Worm (Caenorhabditis elegans) whole organism, young adult: ENCODE measurements around the gene nsun-1.

Experiments
- F49E8.2 ChIP-seq: sonication (generic microtip); optimal IDR thresholded peaks from 3 replicates; lab custom pipeline; 2017; ENCODE audit warnings: missing genetic modification characterization, mild to moderate bottlenecking, missing compliant biosample characterization, antibody characterized with exemption, moderate library complexity; ENCODE audit not compliant: insufficient read depth
- F57C9.4 ChIP-seq: sonication (generic microtip); optimal IDR thresholded peaks from 2 replicates; lab custom pipeline; 2017; ENCODE audit warnings: mild to moderate bottlenecking, missing genetic modification characterization, missing compliant biosample characterization
- ama-1 ChIP-seq, 3 experiments: fragments of 150-350 bp in 1 of 3; sonication (generic microtip) in 2 of 3; optimal IDR thresholded peaks; 2 replicates each; lab custom pipeline; 2014 to 2018; ENCODE audit warnings: missing biosample characterization in 2 of 3, missing genetic modification characterization in 2 of 3, missing genetic modification reagents in 2 of 3
- repo-1 ChIP-seq: sonication (generic microtip); optimal IDR thresholded peaks from 2 replicates; lab custom pipeline; 2017; ENCODE audit warnings: mild to moderate bottlenecking, missing genetic modification characterization, missing compliant biosample characterization
- ztf-18 ChIP-seq: sonication (generic microtip); optimal IDR thresholded peaks from 2 replicates; lab custom pipeline; 2016; ENCODE audit warnings: missing genotype, mild to moderate bottlenecking, missing genetic modification characterization, missing compliant biosample characterization
- ztf-6 ChIP-seq: fragments of 200-800 bp; sonication (Bioruptor generic); IDR thresholded peaks from 2 replicates; pipeline ENCODE4 v1.3.6; 2022; ENCODE audit warnings: missing genetic modification reagents, missing genetic modification characterization, missing compliant biosample characterization

DNA sequence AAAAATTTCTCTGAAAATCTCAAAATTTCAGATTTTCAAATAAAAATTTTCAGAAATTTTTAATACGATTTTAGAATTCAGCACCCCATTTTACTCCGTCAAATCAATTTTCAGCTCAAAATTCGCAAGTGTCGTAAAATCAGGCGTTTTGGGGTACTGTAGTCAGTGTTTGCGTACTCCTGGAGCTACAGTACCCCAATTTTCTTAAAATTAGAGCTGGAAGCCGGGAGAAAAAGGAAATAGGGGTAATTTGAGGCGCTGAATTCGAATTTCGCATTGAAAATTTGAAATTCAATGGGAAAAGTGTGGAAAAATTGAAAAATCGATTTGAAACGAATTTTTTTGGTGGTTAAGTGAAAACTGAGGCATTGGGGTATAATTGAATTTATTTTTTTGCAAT, 14.4 kb downstream of the nsun-1 start:
- TF ChIP-seq F57C9.4 (tag; lab: Kevin White, UChicago) = no peak
- TF ChIP-seq F49E8.2 (tag; lab: Kevin White, UChicago) = no peak
- no peak for TF ChIP-seq repo-1 (tag; lab: Kevin White, UChicago)
- no peak for TF ChIP-seq ztf-18 (tag; lab: Kevin White, UChicago)
- no peak for TF ChIP-seq ama-1 (optimal IDR thresholded peaks at IDR 0.05; lab: Kevin White, UChicago)
- no peak for TF ChIP-seq ama-1 (GFP tag; optimal IDR thresholded peaks at IDR 0.05; lab: Kevin White, UChicago)
- no peak for TF ChIP-seq ztf-6 (GFP tag; lab: Robert Waterston, UW)
